Fruit fly (Drosophila melanogaster) S2 (cell line): ENCODE results near the gene Srrm234.

Experiments used
- CG8478 ChIP-seq: fragments of >200 bp; optimal IDR thresholded peaks from 2 replicates; lab custom pipeline; 2018
- CTCF ChIP-seq, 2 experiments: fragments of >200 bp; optimal IDR thresholded peaks; 2 replicates each; lab custom pipeline; 2018

Srrm234 gene

dm6 chr3L:1664876-1665275 lies at the start of gene Srrm234, which contains the start of gene CG7974:
Gene Srrm234, minus strand, starts transcription at chr3L:1665064.
Gene CG7974, plus strand, starts transcription at chr3L:1665138.
- TF ChIP-seq CTCF (optimal IDR thresholded peaks at IDR 0.05; lab: Kevin White, UChicago) (no peak), CG8478 (lab: Kevin White, UChicago) (no peak)

- TF ChIP-seq CTCF (optimal IDR thresholded peaks at IDR 0.05; lab: Kevin White, UChicago) (no peak), CG8478 (lab: Kevin White, UChicago) (no peak)
These were observed 46.4 kb upstream of the Srrm234 start for dm6 chr3L:1711218-1711617.

- TF ChIP-seq CTCF (optimal IDR thresholded peaks at IDR 0.05; lab: Kevin White, UChicago): no peak
- TF ChIP-seq CG8478 (lab: Kevin White, UChicago): no peak
These were observed 45.7 kb upstream of the Srrm234 start for dm6 chr3L:1710562-1710961.

dm6 chr3L:1709161-1709560 lies 44.3 kb upstream of the Srrm234 start:
- TF ChIP-seq CG8478 (lab: Kevin White, UChicago): no peak
- TF ChIP-seq CTCF (optimal IDR thresholded peaks at IDR 0.05; lab: Kevin White, UChicago): no peak

- TF ChIP-seq CTCF (optimal IDR thresholded peaks at IDR 0.05; lab: Kevin White, UChicago): no peak
- TF ChIP-seq CG8478 (lab: Kevin White, UChicago): no peak
These were observed 37.6 kb upstream of the Srrm234 start, which contains the start of gene CG13931 for dm6 chr3L:1702367-1702927. Gene CG13931, minus strand, starts transcription at chr3L:1702407.

dm6 chr3L:1694317-1694716 lies 29.5 kb upstream of the Srrm234 start, which contains the start of gene CG12011:
Gene CG12011, plus strand, starts transcription at chr3L:1694617.
- TF ChIP-seq CG8478 (lab: Kevin White, UChicago) (no peak), CTCF (optimal IDR thresholded peaks at IDR 0.05; lab: Kevin White, UChicago) (no peak)

- no peak for TF ChIP-seq CG8478 (lab: Kevin White, UChicago)
- TF ChIP-seq CTCF (optimal IDR thresholded peaks at IDR 0.05; lab: Kevin White, UChicago): no peak
These were observed 28.0 kb upstream of the Srrm234 start for dm6 chr3L:1692859-1693258.

- TF ChIP-seq CG8478 (lab: Kevin White, UChicago) (no peak), CTCF (optimal IDR thresholded peaks at IDR 0.05; lab: Kevin White, UChicago) (no peak)
These were observed 27.4 kb upstream of the Srrm234 start for dm6 chr3L:1692122-1692786.

dm6 chr3L:1690727-1691413 lies 26.0 kb upstream of the Srrm234 start:
- no peak for TF ChIP-seq CTCF (optimal IDR thresholded peaks at IDR 0.05; lab: Kevin White, UChicago)
- no peak for TF ChIP-seq CG8478 (lab: Kevin White, UChicago)

- TF ChIP-seq CTCF (optimal IDR thresholded peaks at IDR 0.05; lab: Kevin White, UChicago): no peak
- TF ChIP-seq CG8478 (lab: Kevin White, UChicago): no peak
These were observed 23.7 kb upstream of the Srrm234 start for dm6 chr3L:1688569-1688968.

dm6 chr3L:1688161-1688560 lies 23.3 kb upstream of the Srrm234 start:
- TF ChIP-seq CTCF (optimal IDR thresholded peaks at IDR 0.05; lab: Kevin White, UChicago): no peak
- TF ChIP-seq CG8478 (lab: Kevin White, UChicago): no peak

dm6 chr3L:1683091-1683490 lies 18.2 kb upstream of the Srrm234 start:
- TF ChIP-seq CG8478 (lab: Kevin White, UChicago): no peak
- TF ChIP-seq CTCF (optimal IDR thresholded peaks at IDR 0.05; lab: Kevin White, UChicago): no peak

dm6 chr3L:1679394-1679793 lies 14.5 kb upstream of the Srrm234 start:
- TF ChIP-seq CTCF (optimal IDR thresholded peaks at IDR 0.05; lab: Kevin White, UChicago): no peak
- TF ChIP-seq CG8478 (lab: Kevin White, UChicago): no peak

dm6 chr3L:1676222-1676621 lies 11.4 kb upstream of the Srrm234 start:
- TF ChIP-seq CTCF (optimal IDR thresholded peaks at IDR 0.05; lab: Kevin White, UChicago): no peak
- TF ChIP-seq CG8478 (lab: Kevin White, UChicago): no peak

dm6 chr3L:1675242-1675641 lies 10.4 kb upstream of the Srrm234 start:
- TF ChIP-seq CG8478 (lab: Kevin White, UChicago) (no peak), CTCF (optimal IDR thresholded peaks at IDR 0.05; lab: Kevin White, UChicago) (no peak)
